Fruit fly (Drosophila melanogaster): Measurements from ENCODE around the gene Pfdn2.

The Pfdn2 gene

DNA sequence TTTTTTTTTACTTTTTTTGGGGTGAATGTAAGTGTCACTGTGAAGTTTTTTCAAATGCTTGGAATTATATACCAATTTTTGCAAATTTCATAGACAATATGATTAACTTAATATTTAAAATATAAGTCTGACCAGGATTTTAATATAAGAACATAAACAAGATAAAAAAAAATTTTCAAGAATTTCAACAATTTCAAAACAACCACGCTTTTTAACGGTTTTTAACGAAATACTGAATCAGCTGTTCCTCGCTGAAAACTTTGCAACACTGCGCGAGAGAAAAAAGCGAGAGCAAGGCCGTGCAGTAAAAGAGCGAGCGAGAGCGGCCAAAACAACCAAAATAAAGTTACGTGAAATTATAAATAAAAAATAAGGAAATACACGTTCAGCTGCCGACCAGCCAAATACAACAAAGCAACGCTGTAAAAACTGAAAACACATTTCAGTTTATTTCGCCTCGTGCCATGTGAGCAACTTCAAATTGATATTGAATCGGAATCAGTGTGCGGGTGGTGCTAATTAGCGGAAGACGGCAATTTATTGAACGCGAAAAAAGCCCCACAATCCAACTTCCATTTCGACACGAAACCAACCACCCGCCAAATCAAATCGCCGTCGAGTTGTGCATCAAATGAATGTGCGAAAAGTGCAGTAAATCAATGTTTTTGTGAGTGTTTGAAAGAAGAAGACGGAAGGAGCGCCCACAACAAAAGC, 22.2 kb upstream of the Pfdn2 start, which contains the start of the genes CG46439, Iyd and CG33947:
CG46439 (minus strand) TSS at position 51 of the 714 bp plus-strand sequence.
Iyd (minus strand) TSS at position 51 of the 714 bp plus-strand sequence.
CG33947 (plus strand) TSS at position 302 of the 714 bp plus-strand sequence.
- peak; percentile 22 for TF ChIP-seq acj6 (GFP tag; optimal IDR thresholded peaks at IDR 0.05)
- peak; percentile 55; the same call in 1 of the 2 replicates for TF ChIP-seq Gug (GFP tag; IDR thresholded peaks at IDR 0.05)
- TF ChIP-seq spab (GFP tag; optimal IDR thresholded peaks at IDR 0.05), result peak; percentile 70
- TF ChIP-seq CG11902 (GFP tag; optimal IDR thresholded peaks at IDR 0.05), result no peak
- no peak; the same call in 1 of the 2 replicates for TF ChIP-seq CG11294 (GFP tag; IDR thresholded peaks at IDR 0.05)
- no peak for TF ChIP-seq Hr38 (GFP tag; optimal IDR thresholded peaks at IDR 0.05)
- peak; percentile 65 for TF ChIP-seq Ets96B (tag; optimal IDR thresholded peaks at IDR 0.05)
- peak; percentile 67 for TF ChIP-seq Eip75B (GFP tag; optimal IDR thresholded peaks at IDR 0.05)
- peak; percentile 86 for TF ChIP-seq CG16779 (tag; optimal IDR thresholded peaks at IDR 0.05)
- TF ChIP-seq dsx (GFP tag; optimal IDR thresholded peaks at IDR 0.05; ENCODE audit: poor library complexity, severe bottlenecking), result peak; percentile 30
- no peak for TF ChIP-seq CG10631 (GFP tag; optimal IDR thresholded peaks at IDR 0.05)
- peak; percentile 80 for TF ChIP-seq CG15336 (GFP tag; IDR thresholded peaks at IDR 0.05)
- TF ChIP-seq CG8632 (GFP tag; optimal IDR thresholded peaks at IDR 0.05), result no peak
- TF ChIP-seq achi (GFP tag; optimal IDR thresholded peaks at IDR 0.05), result peak; percentile 27
- TF ChIP-seq fkh (GFP tag; optimal IDR thresholded peaks at IDR 0.05), result no peak
- no peak for TF ChIP-seq cyc (GFP tag; optimal IDR thresholded peaks at IDR 0.05)
- TF ChIP-seq CG3032 (tag; optimal IDR thresholded peaks at IDR 0.05), result peak; percentile 62
- TF ChIP-seq Eip93F (GFP tag; optimal IDR thresholded peaks at IDR 0.05), result peak; percentile 71
- peak; percentile 46 for TF ChIP-seq CG34406 (GFP tag; optimal IDR thresholded peaks at IDR 0.05)
- TF ChIP-seq topi (GFP tag; optimal IDR thresholded peaks at IDR 0.05), result peak; percentile 51
- peak; percentile 59 for TF ChIP-seq CG3919 (GFP tag; optimal IDR thresholded peaks at IDR 0.05)
- TF ChIP-seq CG1621 (tag; optimal IDR thresholded peaks at IDR 0.05), result peak; percentile 65
- peak; percentile 28 for TF ChIP-seq Blimp-1 (GFP tag; optimal IDR thresholded peaks at IDR 0.05)
- TF ChIP-seq ss (GFP tag; optimal IDR thresholded peaks at IDR 0.05), result peak; percentile 61 to 77
- peak; percentile 90 for TF ChIP-seq CG6163 (GFP tag; IDR thresholded peaks at IDR 0.05)
- peak; percentile 36 for TF ChIP-seq pdm3 (GFP tag; optimal IDR thresholded peaks at IDR 0.05)
- TF ChIP-seq CG4318 (GFP tag; optimal IDR thresholded peaks at IDR 0.05), result no peak
- peak; percentile 79 for TF ChIP-seq vri (GFP tag; optimal IDR thresholded peaks at IDR 0.05)
- peak; percentile 55 for TF ChIP-seq CG32006 (GFP tag; optimal IDR thresholded peaks at IDR 0.05)
- peak; percentile 67 for TF ChIP-seq CG10669 (GFP tag; optimal IDR thresholded peaks at IDR 0.05)
- peak; percentile 47 for TF ChIP-seq svp (GFP tag)
- TF ChIP-seq fd59A (GFP tag; optimal IDR thresholded peaks at IDR 0.05), result no peak
- TF ChIP-seq Lpt (GFP tag; optimal IDR thresholded peaks at IDR 0.05), result peak; percentile 69
- TF ChIP-seq dac (GFP tag; optimal IDR thresholded peaks at IDR 0.05), result peak; percentile 18
- peak; percentile 46 for TF ChIP-seq Smox (GFP tag; optimal IDR thresholded peaks at IDR 0.05)
- TF ChIP-seq Ets21C (GFP tag; optimal IDR thresholded peaks at IDR 0.05), result no peak
- peak; percentile 53 for TF ChIP-seq esn (GFP tag; optimal IDR thresholded peaks at IDR 0.05)
- no peak for TF ChIP-seq CG8319 (GFP tag; optimal IDR thresholded peaks at IDR 0.05)
- peak; percentile 83 for TF ChIP-seq Eip78C (GFP tag)
- peak; percentile 29 for TF ChIP-seq Hr4 (GFP tag; optimal IDR thresholded peaks at IDR 0.05)
- no peak for TF ChIP-seq fd85E (GFP tag; optimal IDR thresholded peaks at IDR 0.05)
- TF ChIP-seq Sox15 (GFP tag; optimal IDR thresholded peaks at IDR 0.05), result no peak
- TF ChIP-seq CG6854 (GFP tag; optimal IDR thresholded peaks at IDR 0.05), result peak; percentile 91
- TF ChIP-seq CG6808 (GFP tag; optimal IDR thresholded peaks at IDR 0.05), result peak; percentile 85
- TF ChIP-seq CG11762 (GFP tag; optimal IDR thresholded peaks at IDR 0.05; ENCODE audit: insufficient read depth), result peak; percentile 3
- TF ChIP-seq lz (GFP tag; optimal IDR thresholded peaks at IDR 0.05), result peak; percentile 24
- TF ChIP-seq CG31627 (GFP tag; optimal IDR thresholded peaks at IDR 0.05), result no peak
- peak; percentile 80 for TF ChIP-seq CG9139 (GFP tag; optimal IDR thresholded peaks at IDR 0.05)
- TF ChIP-seq CG6792 (GFP tag; optimal IDR thresholded peaks at IDR 0.05), result peak; percentile 46
- TF ChIP-seq Met (GFP tag; optimal IDR thresholded peaks at IDR 0.05), result peak; percentile 40
- peak; percentile 46 for TF ChIP-seq Sox102F (GFP tag; optimal IDR thresholded peaks at IDR 0.05)
